Fruit fly (Drosophila melanogaster) whole organism, embryonic: ENCODE measurements around the gene lab.

Source experiments
- CG10267 ChIP-seq: fragments of 200-800 bp; sonication (Bioruptor generic); optimal IDR thresholded peaks from 2 replicates; lab custom pipeline; 2018; ENCODE audit warnings: missing biosample characterization, mild to moderate bottlenecking, missing genetic modification characterization, moderate library complexity
- CG10274 ChIP-seq: fragments of 200-800 bp; sonication (Bioruptor generic); optimal IDR thresholded peaks from 3 replicates; lab custom pipeline; 2017; ENCODE audit warnings: missing biosample characterization, mild to moderate bottlenecking, missing genetic modification characterization
- CG11247 ChIP-seq: fragments of 200-800 bp; sonication (Bioruptor generic); IDR thresholded peaks from 2 replicates; pipeline ENCODE4 v1.3.6; 2022; ENCODE audit warnings: missing biosample characterization, missing genetic modification characterization
- CG11723 ChIP-seq: fragments of 200-800 bp; sonication (Bioruptor generic); optimal IDR thresholded peaks from 2 replicates; lab custom pipeline; 2017; ENCODE audit warnings: missing biosample characterization, mild to moderate bottlenecking, missing genetic modification characterization
- CG12299 ChIP-seq: fragments of 200-800 bp; sonication (Bioruptor generic); optimal IDR thresholded peaks from 2 replicates; lab custom pipeline; 2018; ENCODE audit warnings: missing biosample characterization, mild to moderate bottlenecking, missing genetic modification characterization
- CG12942 ChIP-seq: fragments of 200-800 bp; sonication (Bioruptor generic); optimal IDR thresholded peaks from 3 replicates; lab custom pipeline; 2016; ENCODE audit warnings: missing biosample characterization, missing genetic modification characterization
- CG13424 ChIP-seq: fragments of 200-800 bp; sonication (Bioruptor generic); optimal IDR thresholded peaks from 2 replicates; lab custom pipeline; 2019; ENCODE audit warnings: missing biosample characterization, mild to moderate bottlenecking, missing genetic modification characterization, moderate library complexity
- CG13624 ChIP-seq: fragments of 200-800 bp; sonication (Bioruptor generic); optimal IDR thresholded peaks from 2 replicates; lab custom pipeline; 2016; ENCODE audit warnings: missing biosample characterization, missing genetic modification characterization
- CG14441 ChIP-seq: fragments of 200-800 bp; sonication (Bioruptor generic); IDR thresholded peaks from 2 replicates; pipeline ENCODE4 v1.3.6; 2022; ENCODE audit warnings: missing biosample characterization, missing genetic modification characterization
- CG15479 ChIP-seq: fragments of 200-800 bp; sonication (Bioruptor generic); optimal IDR thresholded peaks from 3 replicates; lab custom pipeline; 2019; ENCODE audit warnings: missing biosample characterization, mild to moderate bottlenecking, missing genetic modification characterization, moderate library complexity
- CG17328 ChIP-seq: fragments of 200-800 bp; sonication (Bioruptor generic); IDR thresholded peaks from 2 replicates; pipeline ENCODE4 v1.3.6; 2022; ENCODE audit warnings: missing biosample characterization, missing genetic modification characterization
- CG18011 ChIP-seq: fragments of 200-800 bp; sonication (Bioruptor generic); optimal IDR thresholded peaks from 2 replicates; lab custom pipeline; 2017; ENCODE audit warnings: missing biosample characterization, missing genetic modification characterization, mild to moderate bottlenecking, moderate library complexity, missing genotype
- CG18476 ChIP-seq: fragments of 200-800 bp; sonication (Bioruptor generic); optimal IDR thresholded peaks from 2 replicates; lab custom pipeline; 2016; ENCODE audit warnings: missing biosample characterization, mild to moderate bottlenecking, missing genetic modification characterization
- CG18619 ChIP-seq: fragments of 200-800 bp; sonication (Bioruptor generic); optimal IDR thresholded peaks from 3 replicates; lab custom pipeline; 2017; ENCODE audit warnings: missing biosample characterization, mild to moderate bottlenecking, missing genetic modification characterization
- CG31224 ChIP-seq: fragments of 200-800 bp; sonication (Bioruptor generic); IDR thresholded peaks from 2 replicates; pipeline ENCODE4 v1.3.6; 2022; ENCODE audit warnings: missing biosample characterization, missing genetic modification characterization
- CG4820 ChIP-seq: fragments of 200-800 bp; sonication (Bioruptor generic); optimal IDR thresholded peaks from 3 replicates; lab custom pipeline; 2016; ENCODE audit warnings: missing biosample characterization, missing genetic modification characterization
- CG6272 ChIP-seq: fragments of 200-800 bp; sonication (Bioruptor generic); IDR thresholded peaks from 2 replicates; pipeline ENCODE4 v1.3.6; 2022; ENCODE audit warnings: missing biosample characterization, missing genetic modification characterization
- CG6654 ChIP-seq: fragments of 200-800 bp; sonication (Bioruptor generic); optimal IDR thresholded peaks from 2 replicates; lab custom pipeline; 2017; ENCODE audit warnings: missing biosample characterization, mild to moderate bottlenecking, missing genetic modification characterization
- CG6854 ChIP-seq: fragments of 200-800 bp; sonication (Bioruptor generic); optimal IDR thresholded peaks from 3 replicates; lab custom pipeline; 2017; ENCODE audit warnings: missing biosample characterization, mild to moderate bottlenecking, missing genetic modification characterization
- CG9215 ChIP-seq: fragments of 200-800 bp; sonication (Bioruptor generic); IDR thresholded peaks from 2 replicates; pipeline ENCODE4 v1.3.6; 2022; ENCODE audit warnings: missing biosample characterization, missing genetic modification characterization
- CG9932 ChIP-seq: fragments of 200-800 bp; sonication (Bioruptor generic); IDR thresholded peaks from 2 replicates; pipeline ENCODE4 v1.3.6; 2022; ENCODE audit warnings: missing biosample characterization, missing genetic modification characterization
- Deaf1 ChIP-seq: fragments of 200-800 bp; optimal IDR thresholded peaks from 3 replicates; lab custom pipeline; 2019; ENCODE audit warnings: missing biosample characterization, mild to moderate bottlenecking, missing genetic modification characterization, moderate library complexity
- Dll ChIP-seq: fragments of 200-800 bp; sonication (Bioruptor generic); IDR thresholded peaks from 4 replicates; pipeline ENCODE4 v1.3.6; 2022; ENCODE audit warnings: missing biosample characterization, missing genetic modification characterization; ENCODE audit not compliant: partially characterized antibody
- H2.0 ChIP-seq: fragments of 200-800 bp; sonication (Bioruptor generic); IDR thresholded peaks from 2 replicates; pipeline ENCODE4 v1.3.6; 2022; ENCODE audit warnings: missing biosample characterization, missing genetic modification characterization
- HLH54F ChIP-seq: fragments of 200-800 bp; sonication (Bioruptor generic); optimal IDR thresholded peaks from 3 replicates; lab custom pipeline; 2016; ENCODE audit warnings: missing biosample characterization, missing genetic modification characterization
- HmgD ChIP-seq: fragments of 200-800 bp; sonication (Bioruptor generic); optimal IDR thresholded peaks from 3 replicates; lab custom pipeline; 2016; ENCODE audit warnings: missing biosample characterization, missing genetic modification characterization
- Oli ChIP-seq: fragments of 200-800 bp; sonication (Bioruptor generic); optimal IDR thresholded peaks from 2 replicates; lab custom pipeline; 2018; ENCODE audit warnings: missing biosample characterization, mild to moderate bottlenecking, missing genetic modification characterization, moderate library complexity
- Six4 ChIP-seq: fragments of 200-800 bp; sonication (Bioruptor generic); optimal IDR thresholded peaks from 2 replicates; lab custom pipeline; 2016; ENCODE audit warnings: missing biosample characterization, missing genetic modification characterization
- Spps ChIP-seq: fragments of 200-800 bp; sonication (Bioruptor generic); optimal IDR thresholded peaks from 2 replicates; lab custom pipeline; 2018; ENCODE audit warnings: missing biosample characterization, mild to moderate bottlenecking, missing genetic modification characterization
- Sry-β ChIP-seq: fragments of 200-800 bp; sonication (Bioruptor generic); optimal IDR thresholded peaks from 2 replicates; lab custom pipeline; 2018; ENCODE audit warnings: missing biosample characterization, mild to moderate bottlenecking, missing genetic modification characterization, moderate library complexity
- abd-A ChIP-seq: fragments of 200-800 bp; sonication (Bioruptor generic); optimal IDR thresholded peaks from 3 replicates; lab custom pipeline; 2019; ENCODE audit warnings: missing biosample characterization, mild to moderate bottlenecking, missing genetic modification characterization, moderate library complexity
- crp ChIP-seq, 2 experiments: fragments of 200-800 bp; sonication (Bioruptor generic); optimal IDR thresholded peaks; 2 replicates in 1 of 2; 3 replicates in 1 of 2; lab custom pipeline; 2017; ENCODE audit warnings: missing biosample characterization in 2 of 2, missing genetic modification characterization in 2 of 2, mild to moderate bottlenecking in 1 of 2, moderate library complexity in 1 of 2
- dysf ChIP-seq: fragments of 200-800 bp; sonication (Bioruptor generic); IDR thresholded peaks from 3 replicates; pipeline ENCODE4 v1.3.6; 2022; ENCODE audit warnings: missing biosample characterization, missing genetic modification characterization
- esg ChIP-seq: fragments of 200-800 bp; sonication (Bioruptor generic); conservative IDR thresholded peaks from 2 replicates; pipeline ENCODE4 v1.3.6; 2022; ENCODE audit warnings: missing biosample characterization, missing genetic modification characterization
- gce ChIP-seq: fragments of 200-800 bp; sonication (Bioruptor generic); IDR thresholded peaks from 3 replicates; pipeline ENCODE4 v1.3.6; 2022; ENCODE audit warnings: missing biosample characterization, missing genetic modification characterization
- her ChIP-seq: fragments of 200-800 bp; sonication (Bioruptor generic); optimal IDR thresholded peaks from 2 replicates; lab custom pipeline; 2016; ENCODE audit warnings: missing biosample characterization, missing genetic modification characterization
- insv ChIP-seq, 2 experiments: fragments of 200-800 bp; sonication (Bioruptor generic); optimal IDR thresholded peaks; 3 replicates each; lab custom pipeline; 2016 to 2018; ENCODE audit warnings: missing biosample characterization in 2 of 2, missing genetic modification characterization in 2 of 2
- nerfin-1 ChIP-seq: fragments of 200-800 bp; sonication (Bioruptor generic); optimal IDR thresholded peaks from 3 replicates; lab custom pipeline; 2019; ENCODE audit warnings: missing biosample characterization, mild to moderate bottlenecking, missing genetic modification characterization, moderate library complexity
- pnt ChIP-seq: fragments of 200-800 bp; sonication (Bioruptor generic); optimal IDR thresholded peaks from 3 replicates; lab custom pipeline; 2016; ENCODE audit warnings: missing biosample characterization, missing genetic modification characterization
- sima ChIP-seq: fragments of 200-800 bp; sonication (Bioruptor generic); optimal IDR thresholded peaks from 2 replicates; lab custom pipeline; 2016; ENCODE audit warnings: missing biosample characterization, missing genetic modification characterization
- stwl ChIP-seq: fragments of 200-800 bp; sonication (Bioruptor generic); optimal IDR thresholded peaks from 3 replicates; lab custom pipeline; 2018; ENCODE audit warnings: missing biosample characterization, mild to moderate bottlenecking, missing genetic modification characterization, moderate library complexity
- tap ChIP-seq: fragments of 200-800 bp; optimal IDR thresholded peaks from 3 replicates; lab custom pipeline; 2019; ENCODE audit warnings: missing biosample characterization, mild to moderate bottlenecking, missing genetic modification characterization, moderate library complexity
- trem ChIP-seq: fragments of 200-800 bp; optimal IDR thresholded peaks from 3 replicates; lab custom pipeline; 2019; ENCODE audit warnings: missing biosample characterization, mild to moderate bottlenecking, missing genetic modification characterization, moderate library complexity
- tup ChIP-seq: fragments of 200-800 bp; sonication (Bioruptor generic); optimal IDR thresholded peaks from 2 replicates; lab custom pipeline; 2016; ENCODE audit warnings: missing biosample characterization, mild to moderate bottlenecking, missing genetic modification characterization, moderate library complexity
- wdn ChIP-seq: fragments of 200-800 bp; sonication (Bioruptor generic); IDR thresholded peaks from 2 replicates; pipeline ENCODE4 v1.3.6; 2022; ENCODE audit warnings: missing biosample characterization, missing genetic modification characterization
- wek ChIP-seq: fragments of 200-800 bp; sonication (Bioruptor generic); optimal IDR thresholded peaks from 3 replicates; lab custom pipeline; 2018; ENCODE audit warnings: missing biosample characterization, mild to moderate bottlenecking, missing genetic modification characterization, moderate library complexity
- wor ChIP-seq: fragments of 200-800 bp; sonication (Bioruptor generic); IDR thresholded peaks from 2 replicates; pipeline ENCODE4 v1.3.6; 2022; ENCODE audit warnings: missing biosample characterization, missing genetic modification characterization
- zen ChIP-seq: fragments of 200-800 bp; sonication (Bioruptor generic); optimal IDR thresholded peaks from 3 replicates; lab custom pipeline; 2018; ENCODE audit warnings: missing biosample characterization, mild to moderate bottlenecking, missing genetic modification characterization, moderate library complexity

lab gene

DNA sequence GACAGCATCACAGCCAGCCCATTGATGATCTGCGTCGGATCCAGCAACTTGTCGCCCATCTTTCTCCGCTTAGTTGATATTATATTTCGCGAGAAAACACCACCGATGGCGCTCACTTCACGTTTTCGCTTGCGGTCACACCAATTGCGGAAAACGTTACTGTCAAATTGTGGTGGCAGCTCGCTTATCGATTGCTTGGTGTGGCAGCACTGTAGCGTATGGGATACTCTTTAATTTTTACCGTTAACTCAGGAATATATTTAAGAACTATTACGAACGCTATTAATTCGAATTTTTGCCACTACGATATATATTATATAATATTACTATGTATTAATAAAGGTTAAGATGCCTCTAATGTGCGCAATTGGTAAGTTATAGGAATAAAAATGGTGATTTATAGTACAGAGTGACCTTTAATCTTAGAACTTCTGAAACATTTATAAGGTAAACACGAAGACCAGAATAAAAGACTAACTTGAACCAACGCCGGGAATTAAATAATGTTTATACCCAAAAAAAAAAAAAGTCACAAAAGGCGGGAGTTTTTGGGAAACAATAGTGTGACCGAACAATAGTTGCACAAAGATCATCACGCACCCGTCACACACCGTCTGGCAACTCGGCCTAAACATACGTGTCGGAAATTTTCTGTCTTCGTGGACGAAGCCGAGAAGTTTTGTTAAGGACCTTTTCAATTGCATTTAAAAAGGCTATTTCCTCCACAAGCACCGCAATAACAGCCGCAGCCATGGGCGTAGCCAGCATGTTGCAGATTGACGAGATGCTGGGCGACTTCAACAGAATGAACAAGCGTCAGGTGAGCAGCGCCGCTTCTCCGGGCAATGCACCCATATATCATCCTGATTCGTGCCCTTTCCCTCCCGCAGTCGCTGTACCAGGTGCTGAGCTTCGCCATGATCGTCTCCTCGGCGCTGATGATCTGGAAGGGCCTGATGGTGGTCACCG is 20.8 kb downstream of the lab start, which contains the start of the genes CG1307 and twr (continued):
- TF ChIP-seq sima (GFP tag; lab: Kevin White, UChicago) (no peak), CG9932 (GFP tag; lab: Robert Waterston, UW) (peak; percentile 61), CG18011 (GFP tag; lab: Kevin White, UChicago) (no peak), trem (tag; lab: Kevin White, UChicago) (peak; percentile 79), H2.0 (GFP tag; lab: Robert Waterston, UW) (0 out of 2 replicates have a peak, but pooled peaks have one; percentile 12), wor (no peak), HmgD (GFP tag; lab: Kevin White, UChicago) (no peak), CG4820 (GFP tag; lab: Kevin White, UChicago) (no peak), Deaf1 (tag; lab: Kevin White, UChicago) (peak; percentile 78), abd-A (no peak), CG11247 (no peak), CG6272 (GFP tag; lab: Robert Waterston, UW) (no peak), CG10267 (tag; lab: Kevin White, UChicago) (peak; percentile 55), CG6854 (GFP tag; lab: Kevin White, UChicago) (no peak), CG15479 (GFP tag; lab: Kevin White, UChicago) (no peak), CG9215 (peak; percentile 18; the same call in 1 of the 2 replicates), gce (no peak), tap (tag; lab: Kevin White, UChicago) (no peak), CG6654 (no peak), wek (peak; percentile 99), esg (GFP tag; lab: Robert Waterston, UW) (no peak), Oli (tag; lab: Kevin White, UChicago) (no peak), Dll (GFP tag; lab: Robert Waterston, UW) (0 out of 4 replicates have a peak, but pooled peaks have one; percentile 25), Sry-β (GFP tag; lab: Kevin White, UChicago) (no peak), crp (GFP tag; optimal IDR thresholded peaks at IDR 0.05; lab: Kevin White, UChicago) (peak in 1 of 2 experiments; percentile 52), HLH54F (GFP tag; lab: Kevin White, UChicago) (no peak), CG12942 (GFP tag; lab: Kevin White, UChicago) (no peak), CG31224 (no peak), CG13424 (peak; percentile 59), insv (GFP tag; optimal IDR thresholded peaks at IDR 0.05; lab: Kevin White, UChicago) (peak in 1 of 2 experiments; percentile 19), nerfin-1 (tag; lab: Kevin White, UChicago) (no peak), wdn (GFP tag; lab: Robert Waterston, UW) (0 out of 2 replicates have a peak, but pooled peaks have one; percentile 6), CG18619 (GFP tag; lab: Kevin White, UChicago) (no peak), zen (tag; lab: Kevin White, UChicago) (peak; percentile 6), CG14441 (GFP tag; lab: Robert Waterston, UW) (peak; percentile 31; the same call in 1 of the 2 replicates), Six4 (GFP tag; lab: Kevin White, UChicago) (no peak), tup (GFP tag; lab: Kevin White, UChicago) (no peak), CG17328 (GFP tag; lab: Robert Waterston, UW) (peak; percentile 14; the same call in 1 of the 2 replicates), CG12299 (tag; lab: Kevin White, UChicago) (no peak), CG11723 (no peak), her (GFP tag; lab: Kevin White, UChicago) (no peak), CG13624 (no peak), dysf (GFP tag; lab: Robert Waterston, UW) (peak; percentile 22; the same call in 1 of the 3 replicates), CG10274 (GFP tag; lab: Kevin White, UChicago) (no peak), Spps (peak; percentile 24), pnt (GFP tag; lab: Kevin White, UChicago) (no peak), CG18476 (GFP tag; lab: Kevin White, UChicago) (no peak), stwl (tag; lab: Kevin White, UChicago) (peak; percentile 51)
